Fruit fly (Drosophila melanogaster) whole organism, embryonic: ENCODE data around the gene ABCB7.

Experiments used
- ATbp ChIP-seq: fragments of 200-800 bp; sonication (Bioruptor generic); optimal IDR thresholded peaks from 2 replicates; lab custom pipeline; 2017; ENCODE audit warnings: missing biosample characterization, mild to moderate bottlenecking, missing genetic modification characterization, missing genetic modification reagents
- BEAF-32 ChIP-seq: fragments of 200-800 bp; sonication (Bioruptor generic); optimal IDR thresholded peaks from 3 replicates; lab custom pipeline; 2017; ENCODE audit warnings: missing biosample characterization, missing genetic modification characterization, mild to moderate bottlenecking, moderate library complexity, missing genetic modification reagents
- CG10274 ChIP-seq: fragments of 200-800 bp; sonication (Bioruptor generic); optimal IDR thresholded peaks from 3 replicates; lab custom pipeline; 2017; ENCODE audit warnings: missing biosample characterization, mild to moderate bottlenecking, missing genetic modification characterization
- CG10565 ChIP-seq: fragments of 200-800 bp; sonication (Bioruptor generic); optimal IDR thresholded peaks from 3 replicates; lab custom pipeline; 2016; ENCODE audit warnings: missing biosample characterization, mild to moderate bottlenecking, missing genetic modification characterization
- CG13287 ChIP-seq: fragments of 200-800 bp; sonication (Bioruptor generic); IDR thresholded peaks from 2 replicates; pipeline ENCODE4 v1.3.6; 2022; ENCODE audit warnings: missing biosample characterization, missing genetic modification characterization; ENCODE audit not compliant: partially characterized antibody
- CG13775 ChIP-seq: fragments of 200-800 bp; sonication (Bioruptor generic); optimal IDR thresholded peaks from 3 replicates; lab custom pipeline; 2017; ENCODE audit warnings: missing biosample characterization, mild to moderate bottlenecking, missing genetic modification characterization
- CG14710 ChIP-seq: fragments of 200-800 bp; sonication (Bioruptor generic); optimal IDR thresholded peaks from 3 replicates; lab custom pipeline; 2019; ENCODE audit warnings: missing biosample characterization, mild to moderate bottlenecking, missing genetic modification characterization, moderate library complexity
- CG1647 ChIP-seq: fragments of 200-800 bp; sonication (Bioruptor generic); optimal IDR thresholded peaks from 3 replicates; lab custom pipeline; 2016; ENCODE audit warnings: missing biosample characterization, missing genetic modification characterization
- CG16863 ChIP-seq: fragments of 200-800 bp; sonication (Bioruptor generic); optimal IDR thresholded peaks from 3 replicates; lab custom pipeline; 2016; ENCODE audit warnings: missing biosample characterization, missing genetic modification characterization
- CG17568 ChIP-seq: fragments of 200-800 bp; sonication (Bioruptor generic); optimal IDR thresholded peaks from 2 replicates; lab custom pipeline; 2018; ENCODE audit warnings: missing biosample characterization, mild to moderate bottlenecking, missing genetic modification characterization, moderate library complexity
- CG18262 ChIP-seq: fragments of 200-800 bp; optimal IDR thresholded peaks from 3 replicates; lab custom pipeline; 2019; ENCODE audit warnings: missing biosample characterization, mild to moderate bottlenecking, missing genetic modification characterization, moderate library complexity
- CG18619 ChIP-seq: fragments of 200-800 bp; sonication (Bioruptor generic); optimal IDR thresholded peaks from 3 replicates; lab custom pipeline; 2017; ENCODE audit warnings: missing biosample characterization, mild to moderate bottlenecking, missing genetic modification characterization
- CG2202 ChIP-seq: fragments of 200-800 bp; sonication (Bioruptor generic); optimal IDR thresholded peaks from 2 replicates; lab custom pipeline; 2018; ENCODE audit warnings: missing biosample characterization, mild to moderate bottlenecking, missing genetic modification characterization
- CG30431 ChIP-seq: fragments of 200-800 bp; sonication (Bioruptor generic); optimal IDR thresholded peaks from 2 replicates; lab custom pipeline; 2017; ENCODE audit warnings: missing biosample characterization, missing genetic modification characterization
- CG32767 ChIP-seq: fragments of 200-800 bp; sonication (Bioruptor generic); IDR thresholded peaks from 2 replicates; pipeline ENCODE4 v1.3.6; 2022; ENCODE audit warnings: missing biosample characterization, missing genetic modification characterization
- CG33213 ChIP-seq: fragments of 200-800 bp; sonication (Bioruptor generic); optimal IDR thresholded peaks from 3 replicates; lab custom pipeline; 2016; ENCODE audit warnings: missing biosample characterization, missing genetic modification characterization
- CG4282 ChIP-seq: fragments of 200-800 bp; sonication (Bioruptor generic); optimal IDR thresholded peaks from 2 replicates; lab custom pipeline; 2016; ENCODE audit warnings: missing biosample characterization, missing genetic modification characterization
- CG4404 ChIP-seq: fragments of 200-800 bp; sonication (Bioruptor generic); IDR thresholded peaks from 2 replicates; pipeline ENCODE4 v1.3.6; 2022; ENCODE audit warnings: missing biosample characterization, missing genetic modification characterization
- CG6813 ChIP-seq: fragments of 200-800 bp; sonication (Bioruptor generic); optimal IDR thresholded peaks from 2 replicates; lab custom pipeline; 2017; ENCODE audit warnings: missing biosample characterization, missing genetic modification characterization, mild to moderate bottlenecking, moderate library complexity, missing genetic modification reagents
- CG7928 ChIP-seq: fragments of 200-800 bp; sonication (Bioruptor generic); optimal IDR thresholded peaks from 2 replicates; lab custom pipeline; 2017; ENCODE audit warnings: missing biosample characterization, mild to moderate bottlenecking, missing genetic modification characterization
- CG7987 ChIP-seq: fragments of 200-800 bp; sonication (Bioruptor generic); optimal IDR thresholded peaks from 2 replicates; lab custom pipeline; 2018; ENCODE audit warnings: missing biosample characterization, mild to moderate bottlenecking, missing genetic modification characterization, moderate library complexity
- CG8290 ChIP-seq, 3 experiments: fragments of 200-800 bp; sonication (Bioruptor generic); optimal IDR thresholded peaks; 2 replicates each; lab custom pipeline; 2016 to 2019; ENCODE audit warnings: missing biosample characterization in 3 of 3, missing genetic modification characterization in 3 of 3, mild to moderate bottlenecking in 2 of 3, moderate library complexity in 1 of 3
- CG8388 ChIP-seq: fragments of 200-800 bp; sonication (Bioruptor generic); optimal IDR thresholded peaks from 2 replicates; lab custom pipeline; 2019; ENCODE audit warnings: missing biosample characterization, mild to moderate bottlenecking, missing genetic modification characterization, moderate library complexity
- CG8924 ChIP-seq: fragments of 200-800 bp; optimal IDR thresholded peaks from 3 replicates; lab custom pipeline; 2019; ENCODE audit warnings: missing biosample characterization, mild to moderate bottlenecking, missing genetic modification characterization, moderate library complexity
- Fer1 ChIP-seq: fragments of 200-800 bp; sonication (Bioruptor generic); optimal IDR thresholded peaks from 2 replicates; lab custom pipeline; 2017; ENCODE audit warnings: missing biosample characterization, mild to moderate bottlenecking, missing genetic modification characterization
- H15 ChIP-seq: fragments of 200-800 bp; sonication (Bioruptor generic); IDR thresholded peaks from 3 replicates; pipeline ENCODE4 v1.3.6; 2022; ENCODE audit warnings: missing biosample characterization, missing genetic modification characterization
- HHEX ChIP-seq: fragments of 200-800 bp; sonication (Bioruptor generic); optimal IDR thresholded peaks from 3 replicates; lab custom pipeline; 2017; ENCODE audit warnings: missing biosample characterization, mild to moderate bottlenecking, missing genetic modification characterization, missing genetic modification reagents
- HLHmδ ChIP-seq: fragments of 200-800 bp; sonication (Bioruptor generic); optimal IDR thresholded peaks from 2 replicates; lab custom pipeline; 2018; ENCODE audit warnings: missing biosample characterization, mild to moderate bottlenecking, missing genetic modification characterization, moderate library complexity
- HmgD ChIP-seq: fragments of 200-800 bp; sonication (Bioruptor generic); optimal IDR thresholded peaks from 3 replicates; lab custom pipeline; 2016; ENCODE audit warnings: missing biosample characterization, missing genetic modification characterization
- Myb ChIP-seq: fragments of 200-800 bp; sonication (Bioruptor generic); optimal IDR thresholded peaks from 2 replicates; lab custom pipeline; 2016; ENCODE audit warnings: missing biosample characterization, missing genetic modification characterization
- Oaz ChIP-seq: fragments of 200-800 bp; sonication (Bioruptor generic); IDR thresholded peaks from 2 replicates; pipeline ENCODE4 v1.3.6; 2022; ENCODE audit warnings: missing biosample characterization, missing genetic modification characterization
- Ravus ChIP-seq: fragments of 200-800 bp; sonication (Bioruptor generic); IDR thresholded peaks from 2 replicates; pipeline ENCODE4 v1.3.6; 2022; ENCODE audit warnings: missing biosample characterization, missing genetic modification characterization
- ap ChIP-seq: fragments of 200-800 bp; sonication (Bioruptor generic); IDR thresholded peaks from 2 replicates; pipeline ENCODE4 v1.3.6; 2022; ENCODE audit warnings: missing biosample characterization, missing genetic modification characterization
- bbx ChIP-seq: fragments of 200-800 bp; sonication (Bioruptor generic); IDR thresholded peaks from 2 replicates; pipeline ENCODE4 v1.3.6; 2022; ENCODE audit warnings: missing biosample characterization, missing genetic modification characterization; ENCODE audit not compliant: partially characterized antibody
- bsh ChIP-seq, 2 experiments: fragments of 200-800 bp; sonication (Bioruptor generic); optimal IDR thresholded peaks; 2 replicates each; lab custom pipeline; 2017 to 2018; ENCODE audit warnings: mild to moderate bottlenecking in 2 of 2, missing biosample characterization in 2 of 2, missing genetic modification characterization in 2 of 2, moderate library complexity in 1 of 2
- eyg ChIP-seq: fragments of 200-800 bp; sonication (Bioruptor generic); optimal IDR thresholded peaks from 3 replicates; lab custom pipeline; 2016; ENCODE audit warnings: missing biosample characterization, missing genetic modification characterization
- fu2 ChIP-seq: fragments of 200-800 bp; sonication (Bioruptor generic); optimal IDR thresholded peaks from 2 replicates; lab custom pipeline; 2016; ENCODE audit warnings: missing biosample characterization, missing genetic modification characterization
- gcm2 ChIP-seq: fragments of 200-800 bp; sonication (Bioruptor generic); optimal IDR thresholded peaks from 2 replicates; lab custom pipeline; 2016; ENCODE audit warnings: missing biosample characterization, missing genetic modification characterization
- grau ChIP-seq: fragments of 200-800 bp; optimal IDR thresholded peaks from 3 replicates; lab custom pipeline; 2019; ENCODE audit warnings: missing biosample characterization, mild to moderate bottlenecking, missing genetic modification characterization, moderate library complexity
- jumu ChIP-seq: fragments of 200-800 bp; sonication (Bioruptor generic); optimal IDR thresholded peaks from 3 replicates; lab custom pipeline; 2016; ENCODE audit warnings: missing biosample characterization, missing genetic modification characterization
- kah ChIP-seq: fragments of 200-800 bp; sonication (Bioruptor generic); optimal IDR thresholded peaks from 2 replicates; lab custom pipeline; 2018; ENCODE audit warnings: missing biosample characterization, mild to moderate bottlenecking, missing genetic modification characterization
- kay ChIP-seq: fragments of 200-800 bp; sonication (Bioruptor generic); optimal IDR thresholded peaks from 2 replicates; lab custom pipeline; 2016; ENCODE audit warnings: missing biosample characterization, missing genetic modification characterization
- lov ChIP-seq, 2 experiments: fragments of 200-800 bp in 1 of 2; fragments of >200 bp in 1 of 2; sonication (Bioruptor generic) in 1 of 2; IDR thresholded peaks in 1 of 2; optimal IDR thresholded peaks in 1 of 2; 2 replicates in 1 of 2; 3 replicates in 1 of 2; pipeline versions ENCODE4 v1.3.6 to Lab custom; 2017 to 2022; ENCODE audit warnings: missing biosample characterization in 1 of 2, missing genetic modification characterization in 1 of 2
- nerfin-2 ChIP-seq: fragments of 200-800 bp; sonication (Bioruptor generic); IDR thresholded peaks from 2 replicates; pipeline ENCODE4 v1.3.6; 2022; ENCODE audit warnings: missing biosample characterization, missing genetic modification characterization; ENCODE audit not compliant: partially characterized antibody
- pb ChIP-seq: fragments of 200-800 bp; sonication (Bioruptor generic); optimal IDR thresholded peaks from 3 replicates; lab custom pipeline; 2016; ENCODE audit warnings: missing biosample characterization, missing genetic modification characterization
- pum ChIP-seq: fragments of 200-800 bp; sonication (Bioruptor generic); optimal IDR thresholded peaks from 2 replicates; lab custom pipeline; 2016; ENCODE audit warnings: missing biosample characterization, missing genetic modification characterization
- so ChIP-seq: fragments of 200-800 bp; sonication (Bioruptor generic); IDR thresholded peaks from 3 replicates; pipeline ENCODE4 v1.3.6; 2022; ENCODE audit warnings: missing biosample characterization, missing genetic modification characterization
- tap ChIP-seq: fragments of 200-800 bp; optimal IDR thresholded peaks from 3 replicates; lab custom pipeline; 2019; ENCODE audit warnings: missing biosample characterization, mild to moderate bottlenecking, missing genetic modification characterization, moderate library complexity
- z ChIP-seq: fragments of 200-800 bp; sonication (Bioruptor generic); IDR thresholded peaks from 3 replicates; pipeline ENCODE4 v1.3.6; 2022; ENCODE audit warnings: missing biosample characterization, missing genetic modification characterization

Gene ABCB7

dm6 chr3L:1628176-1628866, 10.1 kb downstream of the ABCB7 start, which contains the start of gene CG13928 (continued):
- TF ChIP-seq jumu = no peak
- no peak for TF ChIP-seq HHEX (GFP tag; lab: Kevin White, UChicago)
- TF ChIP-seq CG7987 (GFP tag; lab: Kevin White, UChicago) = no peak
- TF ChIP-seq pum (GFP tag; lab: Kevin White, UChicago) = no peak
- TF ChIP-seq gcm2 (GFP tag; lab: Kevin White, UChicago) = no peak
- no peak for TF ChIP-seq CG13287 (GFP tag; lab: Robert Waterston, UW)
- TF ChIP-seq CG2202 (tag; lab: Kevin White, UChicago) = no peak
- no peak for TF ChIP-seq CG4282 (GFP tag; lab: Kevin White, UChicago)
- no peak for TF ChIP-seq CG10565 (GFP tag; lab: Kevin White, UChicago)
- TF ChIP-seq nerfin-2 (GFP tag; lab: Robert Waterston, UW) = no peak
- TF ChIP-seq z (GFP tag; lab: Robert Waterston, UW) = peak; percentile 60; the same call in 1 of the 3 replicates
- no peak for TF ChIP-seq lov (optimal IDR thresholded peaks at IDR 0.05; lab: Kevin White, UChicago)
- TF ChIP-seq lov (GFP tag; IDR thresholded peaks at IDR 0.05; lab: Robert Waterston, UW) = no peak
- TF ChIP-seq CG8388 = no peak
- TF ChIP-seq CG13775 (GFP tag; lab: Kevin White, UChicago) = no peak
- TF ChIP-seq Ravus (GFP tag; lab: Robert Waterston, UW) = no peak
- no peak for TF ChIP-seq eyg (GFP tag; lab: Kevin White, UChicago)
- TF ChIP-seq CG10274 (GFP tag; lab: Kevin White, UChicago) = no peak
- no peak for TF ChIP-seq CG30431 (GFP tag; lab: Kevin White, UChicago)
- no peak for TF ChIP-seq tap (tag; lab: Kevin White, UChicago)
- TF ChIP-seq CG8924 (tag; lab: Kevin White, UChicago) = no peak
- no peak for TF ChIP-seq CG33213 (GFP tag; lab: Kevin White, UChicago)
- no peak for TF ChIP-seq kay (GFP tag; lab: Kevin White, UChicago)
- TF ChIP-seq CG32767 (GFP tag; lab: Robert Waterston, UW) = no peak
- TF ChIP-seq fu2 (GFP tag; lab: Kevin White, UChicago) = no peak
- TF ChIP-seq CG6813 (GFP tag; lab: Kevin White, UChicago) = no peak
- TF ChIP-seq CG16863 (GFP tag; lab: Kevin White, UChicago) = no peak
- TF ChIP-seq so (GFP tag; lab: Robert Waterston, UW) = 0 out of 3 replicates have a peak, but pooled peaks have one; percentile 30
- no peak for TF ChIP-seq H15
- no peak for TF ChIP-seq HLHmδ (GFP tag; lab: Kevin White, UChicago)
- no peak for TF ChIP-seq bsh (GFP tag; optimal IDR thresholded peaks at IDR 0.05; lab: Kevin White, UChicago)
- TF ChIP-seq BEAF-32 (GFP tag; lab: Kevin White, UChicago) = no peak
- TF ChIP-seq pb (GFP tag; lab: Kevin White, UChicago) = no peak
- TF ChIP-seq CG17568 (GFP tag; lab: Kevin White, UChicago) = no peak
- no peak for TF ChIP-seq bbx (GFP tag; lab: Robert Waterston, UW)
- no peak for TF ChIP-seq grau (tag; lab: Kevin White, UChicago)
- no peak for TF ChIP-seq CG4404 (GFP tag; lab: Robert Waterston, UW)
- TF ChIP-seq CG7928 (GFP tag; lab: Kevin White, UChicago) = no peak
- no peak for TF ChIP-seq ap (GFP tag; lab: Robert Waterston, UW)
- TF ChIP-seq kah (GFP tag; lab: Kevin White, UChicago) = no peak
- no peak for TF ChIP-seq CG18619 (GFP tag; lab: Kevin White, UChicago)
- no peak for TF ChIP-seq Myb (GFP tag; lab: Kevin White, UChicago)
- peak; percentile 40 for TF ChIP-seq Fer1 (GFP tag; lab: Kevin White, UChicago)
- TF ChIP-seq Oaz (GFP tag; lab: Robert Waterston, UW) = no peak
- no peak for TF ChIP-seq CG1647 (GFP tag; lab: Kevin White, UChicago)
- TF ChIP-seq CG8290 (GFP tag; optimal IDR thresholded peaks at IDR 0.05; lab: Kevin White, UChicago) = no peak
- no peak for TF ChIP-seq CG8290 (tag; optimal IDR thresholded peaks at IDR 0.05; lab: Kevin White, UChicago)
- TF ChIP-seq ATbp (GFP tag; lab: Kevin White, UChicago) = no peak
- TF ChIP-seq CG14710 (tag; lab: Kevin White, UChicago) = no peak
- TF ChIP-seq CG18262 (tag; lab: Kevin White, UChicago) = no peak
- no peak for TF ChIP-seq HmgD (GFP tag; lab: Kevin White, UChicago)
